Worm (Caenorhabditis elegans): ENCODE results near the gene mfsd-8.

ce11 chrIII:3307379-3307778 is 25.3 kb downstream of the mfsd-8 start:
- TF ChIP-seq snpc-4 (tag; optimal IDR thresholded peaks at IDR 0.05): no peak
- no peak for TF ChIP-seq unc-30 (tag; optimal IDR thresholded peaks at IDR 0.05)
- TF ChIP-seq egl-27 (tag; optimal IDR thresholded peaks at IDR 0.05): no peak
- TF ChIP-seq tbx-2 (tag; optimal IDR thresholded peaks at IDR 0.05): no peak
- no peak for TF ChIP-seq dpl-1 (GFP tag; optimal IDR thresholded peaks at IDR 0.05)
- TF ChIP-seq lsy-2 (tag; optimal IDR thresholded peaks at IDR 0.05): no peak
- no peak for TF ChIP-seq lin-13 (GFP tag; optimal IDR thresholded peaks at IDR 0.05)
- no peak for TF ChIP-seq ztf-4 (tag; optimal IDR thresholded peaks at IDR 0.05)
- TF ChIP-seq mab-9 (GFP tag; IDR thresholded peaks at IDR 0.05): no peak
- no peak for TF ChIP-seq mef-2 (tag; optimal IDR thresholded peaks at IDR 0.05)
- no peak for TF ChIP-seq pqm-1 (tag; optimal IDR thresholded peaks at IDR 0.05)
- TF ChIP-seq zag-1 (tag; optimal IDR thresholded peaks at IDR 0.05): no peak
- TF ChIP-seq ama-1 (optimal IDR thresholded peaks at IDR 0.05): no peak
